Worm (Caenorhabditis elegans) whole organism, L2 larva: ENCODE measurements around the gene eef-1A.2.
A peak's percentile ranks its signal among the peaks of the same experiment; 100 is the strongest.

ENCODE experiments used
- C34F6.9 ChIP-seq: fragments of 150-350 bp; optimal IDR thresholded peaks from 2 replicates; lab custom pipeline; 2014; ENCODE audit warnings: missing biosample characterization, missing genetic modification characterization
- F13H6.1 ChIP-seq: sonication (generic microtip); optimal IDR thresholded peaks from 2 replicates; lab custom pipeline; 2016; ENCODE audit warnings: missing genetic modification characterization, missing compliant biosample characterization
- R02D3.7 ChIP-seq: fragments of 150-350 bp; optimal IDR thresholded peaks from 2 replicates; lab custom pipeline; 2014; ENCODE audit warnings: missing biosample characterization, missing genetic modification characterization
- Y55F3AM.14 ChIP-seq: fragments of 200-800 bp; sonication (Bioruptor generic); optimal IDR thresholded peaks from 2 replicates; lab custom pipeline; 2018; ENCODE audit warnings: mild to moderate bottlenecking, missing genetic modification characterization, missing compliant biosample characterization
- ZK546.5 ChIP-seq: sonication (generic microtip); optimal IDR thresholded peaks from 2 replicates; lab custom pipeline; 2017; ENCODE audit warnings: missing biosample characterization, missing genetic modification characterization
- alr-1 ChIP-seq: fragments of 150-350 bp; optimal IDR thresholded peaks from 2 replicates; lab custom pipeline; 2014; ENCODE audit warnings: missing biosample characterization, missing genetic modification characterization
- aly-2 ChIP-seq: fragments of 150-350 bp; optimal IDR thresholded peaks from 2 replicates; lab custom pipeline; 2014; ENCODE audit warnings: missing biosample characterization, missing genetic modification characterization
- ama-1 ChIP-seq: fragments of 150-350 bp; optimal IDR thresholded peaks from 2 replicates; lab custom pipeline; 2018; ENCODE audit warnings: inconsistent platforms
- blmp-1 ChIP-seq: sonication (generic microtip); optimal IDR thresholded peaks from 2 replicates; lab custom pipeline; 2017; ENCODE audit warnings: missing genetic modification characterization, mild to moderate bottlenecking, missing compliant biosample characterization, antibody characterized with exemption, moderate library complexity; ENCODE audit not compliant: insufficient read depth
- ceh-16 ChIP-seq: fragments of 150-350 bp; optimal IDR thresholded peaks from 2 replicates; lab custom pipeline; 2014; ENCODE audit warnings: missing biosample characterization, missing genetic modification characterization
- ceh-82 ChIP-seq: fragments of 150-350 bp; optimal IDR thresholded peaks from 2 replicates; lab custom pipeline; 2014; ENCODE audit warnings: missing biosample characterization, missing genetic modification characterization
- crh-2 ChIP-seq: sonication (generic microtip); optimal IDR thresholded peaks from 2 replicates; lab custom pipeline; 2017; ENCODE audit warnings: missing biosample characterization, missing genetic modification characterization
- dmd-4 ChIP-seq: sonication (generic microtip); optimal IDR thresholded peaks from 2 replicates; lab custom pipeline; 2017; ENCODE audit warnings: missing biosample characterization, missing genetic modification characterization
- egl-27 ChIP-seq: sonication (generic microtip); optimal IDR thresholded peaks from 3 replicates; lab custom pipeline; 2017; ENCODE audit warnings: missing biosample characterization, missing genetic modification reagents, missing genetic modification characterization
- elt-1 ChIP-seq: fragments of 150-350 bp; optimal IDR thresholded peaks from 2 replicates; lab custom pipeline; 2014; ENCODE audit warnings: missing biosample characterization, missing genetic modification characterization
- elt-3 ChIP-seq: sonication (generic microtip); optimal IDR thresholded peaks from 2 replicates; lab custom pipeline; 2017; ENCODE audit warnings: missing biosample characterization, missing genetic modification characterization
- fos-1 ChIP-seq: fragments of 150-350 bp; optimal IDR thresholded peaks from 2 replicates; lab custom pipeline; 2014; ENCODE audit warnings: missing biosample characterization, missing genetic modification characterization
- gmeb-1 ChIP-seq: fragments of 150-350 bp; optimal IDR thresholded peaks from 2 replicates; lab custom pipeline; 2014; ENCODE audit warnings: missing biosample characterization, missing genetic modification characterization
- lin-11 ChIP-seq: fragments of 150-350 bp; sonication (generic microtip); optimal IDR thresholded peaks from 2 replicates; lab custom pipeline; 2014; ENCODE audit warnings: missing biosample characterization, missing genetic modification characterization, inconsistent platforms, mixed read lengths
- lin-13 ChIP-seq: fragments of 150-350 bp; optimal IDR thresholded peaks from 2 replicates; lab custom pipeline; 2014; ENCODE audit warnings: missing biosample characterization, missing genetic modification reagents, missing genetic modification characterization
- lin-39 ChIP-seq: fragments of 150-350 bp; optimal IDR thresholded peaks from 2 replicates; lab custom pipeline; 2014; ENCODE audit warnings: missing biosample characterization, missing genetic modification reagents, missing genetic modification characterization
- lsy-2 ChIP-seq, 2 experiments: fragments of 150-350 bp in 1 of 2; sonication (generic microtip) in 1 of 2; optimal IDR thresholded peaks; 2 replicates each; lab custom pipeline; 2014 to 2017; ENCODE audit warnings: missing biosample characterization in 2 of 2, missing genetic modification characterization in 2 of 2
- mab-5 ChIP-seq: fragments of 150-350 bp; optimal IDR thresholded peaks from 2 replicates; lab custom pipeline; 2014; ENCODE audit warnings: missing biosample characterization, missing genetic modification characterization
- mbf-1 ChIP-seq: sonication (generic microtip); optimal IDR thresholded peaks from 2 replicates; lab custom pipeline; 2017; ENCODE audit warnings: missing biosample characterization, missing genetic modification characterization
- mdl-1 ChIP-seq, 2 experiments: fragments of 150-350 bp in 1 of 2; sonication (generic microtip) in 1 of 2; optimal IDR thresholded peaks; 2 replicates each; lab custom pipeline; 2017; ENCODE audit warnings: missing biosample characterization in 2 of 2, missing genetic modification characterization in 2 of 2
- nhr-10 ChIP-seq: sonication (generic microtip); optimal IDR thresholded peaks from 2 replicates; lab custom pipeline; 2017; ENCODE audit warnings: missing biosample characterization, missing genetic modification characterization
- nhr-11 ChIP-seq: fragments of 150-350 bp; optimal IDR thresholded peaks from 2 replicates; lab custom pipeline; 2014; ENCODE audit warnings: missing biosample characterization, missing genetic modification characterization
- nhr-12 ChIP-seq: fragments of 150-350 bp; optimal IDR thresholded peaks from 2 replicates; lab custom pipeline; 2014; ENCODE audit warnings: missing biosample characterization, missing genetic modification characterization
- nhr-129 ChIP-seq: fragments of 150-350 bp; optimal IDR thresholded peaks from 2 replicates; lab custom pipeline; 2014; ENCODE audit warnings: missing biosample characterization, missing genetic modification characterization
- nhr-21 ChIP-seq: fragments of 150-350 bp; optimal IDR thresholded peaks from 2 replicates; lab custom pipeline; 2014; ENCODE audit warnings: missing biosample characterization, missing genetic modification characterization
- nhr-23 ChIP-seq: fragments of 150-350 bp; optimal IDR thresholded peaks from 2 replicates; lab custom pipeline; 2014; ENCODE audit warnings: missing biosample characterization, missing genetic modification reagents, missing genetic modification characterization
- nhr-237 ChIP-seq: fragments of 150-350 bp; optimal IDR thresholded peaks from 2 replicates; lab custom pipeline; 2014; ENCODE audit warnings: missing biosample characterization, missing genetic modification characterization
- nhr-25 ChIP-seq: fragments of 150-350 bp; sonication (generic microtip); optimal IDR thresholded peaks from 3 replicates; lab custom pipeline; 2014; ENCODE audit warnings: missing biosample characterization, missing genetic modification characterization
- nhr-6 ChIP-seq: fragments of 150-350 bp; optimal IDR thresholded peaks from 2 replicates; lab custom pipeline; 2014; ENCODE audit warnings: missing biosample characterization, missing genetic modification characterization
- nhr-77 ChIP-seq: fragments of 150-350 bp; optimal IDR thresholded peaks from 2 replicates; lab custom pipeline; 2014; ENCODE audit warnings: missing biosample characterization, missing genetic modification characterization
- peb-1 ChIP-seq: fragments of 150-350 bp; optimal IDR thresholded peaks from 2 replicates; lab custom pipeline; 2014; ENCODE audit warnings: missing biosample characterization, missing genetic modification characterization
- sem-4 ChIP-seq: fragments of 150-350 bp; optimal IDR thresholded peaks from 2 replicates; lab custom pipeline; 2014; ENCODE audit warnings: missing biosample characterization, missing genetic modification reagents, missing genetic modification characterization
- skn-1 ChIP-seq: sonication (generic microtip); optimal IDR thresholded peaks from 2 replicates; lab custom pipeline; 2017; ENCODE audit warnings: missing biosample characterization, missing genetic modification characterization
- sma-3 ChIP-seq: sonication (generic microtip); optimal IDR thresholded peaks from 2 replicates; lab custom pipeline; 2016; ENCODE audit warnings: missing genetic modification reagents, missing genetic modification characterization, missing compliant biosample characterization
- sma-9 ChIP-seq, 2 experiments: fragments of 150-350 bp in 1 of 2; sonication (generic microtip) in 1 of 2; optimal IDR thresholded peaks; 2 replicates each; lab custom pipeline; 2014 to 2016; ENCODE audit warnings: missing genetic modification characterization in 2 of 2, mild to moderate bottlenecking in 1 of 2, missing biosample characterization in 1 of 2, missing compliant biosample characterization in 1 of 2, missing genetic modification reagents in 1 of 2, moderate library complexity in 1 of 2
- snpc-4 ChIP-seq: fragments of 150-350 bp; optimal IDR thresholded peaks from 2 replicates; lab custom pipeline; 2014; ENCODE audit warnings: missing biosample characterization, missing genetic modification characterization
- unc-39 ChIP-seq: fragments of 150-350 bp; optimal IDR thresholded peaks from 2 replicates; lab custom pipeline; 2014; ENCODE audit warnings: missing biosample characterization, missing genetic modification characterization
- unc-55 ChIP-seq: fragments of 150-350 bp; sonication (generic microtip); optimal IDR thresholded peaks from 3 replicates; lab custom pipeline; 2014; ENCODE audit warnings: missing biosample characterization, missing genetic modification reagents, missing genetic modification characterization
- unc-62 ChIP-seq: fragments of 150-350 bp; optimal IDR thresholded peaks from 2 replicates; lab custom pipeline; 2014; ENCODE audit warnings: missing biosample characterization, missing genetic modification reagents, missing genetic modification characterization
- zag-1 ChIP-seq: fragments of 150-350 bp; optimal IDR thresholded peaks from 2 replicates; lab custom pipeline; 2014; ENCODE audit warnings: missing biosample characterization, missing genetic modification characterization
- ztf-1 ChIP-seq: fragments of 200-800 bp; sonication (Bioruptor generic); conservative IDR thresholded peaks from 2 replicates; pipeline ENCODE4 v1.3.6; 2022; ENCODE audit warnings: missing genetic modification characterization, missing compliant biosample characterization
- ztf-11 ChIP-seq: sonication (generic microtip); optimal IDR thresholded peaks from 2 replicates; lab custom pipeline; 2017; ENCODE audit warnings: missing biosample characterization, missing genetic modification characterization
- ztf-4 ChIP-seq: fragments of 150-350 bp; optimal IDR thresholded peaks from 2 replicates; lab custom pipeline; 2014; ENCODE audit warnings: missing biosample characterization, missing genetic modification characterization

The eef-1A.2 gene

ce11 chrX:7823108-7823704, at the start of gene eef-1A.2:
TSS of gene eef-1A.2 (plus strand) at chrX:7823654.
- TF ChIP-seq sma-9 (GFP tag; optimal IDR thresholded peaks at IDR 0.05; lab: Kevin White, UChicago): peak; percentile 95
- no peak for TF ChIP-seq sma-9 (tag; optimal IDR thresholded peaks at IDR 0.05; lab: Kevin White, UChicago)
- TF ChIP-seq mbf-1 (tag; lab: Kevin White, UChicago): no peak
- TF ChIP-seq nhr-12 (tag; lab: Kevin White, UChicago): no peak
- peak; percentile 44 for TF ChIP-seq ZK546.5 (tag; lab: Kevin White, UChicago)
- TF ChIP-seq sem-4 (tag; lab: Kevin White, UChicago): peak; percentile 90
- TF ChIP-seq unc-55 (GFP tag; lab: Kevin White, UChicago): peak; percentile 93
- no peak for TF ChIP-seq nhr-237 (tag; lab: Kevin White, UChicago)
- TF ChIP-seq zag-1 (tag; lab: Kevin White, UChicago): peak; percentile 96
- TF ChIP-seq skn-1 (tag; lab: Kevin White, UChicago): no peak
- TF ChIP-seq nhr-77 (tag; lab: Kevin White, UChicago): peak; percentile 34
- TF ChIP-seq blmp-1 (tag; lab: Kevin White, UChicago): peak; percentile 76
- peak; percentile 87 for TF ChIP-seq ztf-4 (tag; lab: Kevin White, UChicago)
- peak; percentile 91 for TF ChIP-seq nhr-25
- TF ChIP-seq Y55F3AM.14: peak; percentile 90
- TF ChIP-seq R02D3.7 (tag; lab: Kevin White, UChicago): no peak
- TF ChIP-seq gmeb-1 (tag; lab: Kevin White, UChicago): peak; percentile 78
- peak; percentile 96 for TF ChIP-seq sma-3 (GFP tag; lab: Kevin White, UChicago)
- peak; percentile 94 for TF ChIP-seq lin-13
- TF ChIP-seq alr-1 (tag; lab: Kevin White, UChicago): peak; percentile 89
- no peak for TF ChIP-seq unc-39 (tag; lab: Kevin White, UChicago)
- TF ChIP-seq mdl-1 (tag; optimal IDR thresholded peaks at IDR 0.05; lab: Kevin White, UChicago): peak; percentile 87 to 98
- peak; percentile 85 for TF ChIP-seq ama-1 (lab: Kevin White, UChicago)
- peak; percentile 96 for TF ChIP-seq egl-27 (tag; lab: Kevin White, UChicago)
- TF ChIP-seq aly-2 (tag; lab: Kevin White, UChicago): no peak
- no peak for TF ChIP-seq ztf-11 (tag; lab: Kevin White, UChicago)
- peak; percentile 23 for TF ChIP-seq unc-62 (GFP tag; lab: Kevin White, UChicago)
- peak; percentile 87 for TF ChIP-seq nhr-6 (tag; lab: Kevin White, UChicago)
- TF ChIP-seq elt-1 (tag; lab: Kevin White, UChicago): no peak
- TF ChIP-seq dmd-4: no peak
- peak; percentile 83 to 92 for TF ChIP-seq lsy-2 (tag; optimal IDR thresholded peaks at IDR 0.05; lab: Kevin White, UChicago)
- TF ChIP-seq fos-1 (tag; lab: Kevin White, UChicago): peak; percentile 81
- TF ChIP-seq lin-11: peak; percentile 99
- TF ChIP-seq lin-39 (tag; lab: Kevin White, UChicago): no peak
- peak; percentile 60 for TF ChIP-seq mab-5 (tag; lab: Kevin White, UChicago)
- no peak for TF ChIP-seq ztf-1 (GFP tag; lab: Robert Waterston, UW)
- peak; percentile 100 for TF ChIP-seq C34F6.9 (tag; lab: Kevin White, UChicago)
- TF ChIP-seq elt-3 (tag; lab: Kevin White, UChicago): no peak
- peak; percentile 95 for TF ChIP-seq F13H6.1 (tag; lab: Kevin White, UChicago)
- peak; percentile 96 for TF ChIP-seq nhr-21 (tag; lab: Kevin White, UChicago)
- peak; percentile 88 for TF ChIP-seq ceh-82 (tag; lab: Kevin White, UChicago)
- no peak for TF ChIP-seq peb-1 (tag; lab: Kevin White, UChicago)
- TF ChIP-seq nhr-23 (tag; lab: Kevin White, UChicago): no peak
- TF ChIP-seq ceh-16 (tag; lab: Kevin White, UChicago): peak; percentile 85
- TF ChIP-seq nhr-11 (tag; lab: Kevin White, UChicago): no peak
- peak; percentile 67 for TF ChIP-seq snpc-4 (tag; lab: Kevin White, UChicago)
- TF ChIP-seq nhr-129 (tag; lab: Kevin White, UChicago): peak; percentile 100
- peak; percentile 97 for TF ChIP-seq crh-2
- peak; percentile 66 for TF ChIP-seq nhr-10 (tag; lab: Kevin White, UChicago)
